Fruit fly (Drosophila melanogaster): ENCODE results near the gene CG4582.

Gene CG4582

dm6 chr3R:25594128-25594527 lies 11.1 kb upstream of the CG4582 start:
- TF ChIP-seq insv (optimal IDR thresholded peaks at IDR 0.05): no peak
- TF ChIP-seq Myc (optimal IDR thresholded peaks at IDR 0.05): no peak
- TF ChIP-seq psq (optimal IDR thresholded peaks at IDR 0.05): no peak
- no peak for TF ChIP-seq Sin3A (optimal IDR thresholded peaks at IDR 0.05)
- TF ChIP-seq h (optimal IDR thresholded peaks at IDR 0.05): no peak
- TF ChIP-seq ttk (optimal IDR thresholded peaks at IDR 0.05): no peak

DNA sequence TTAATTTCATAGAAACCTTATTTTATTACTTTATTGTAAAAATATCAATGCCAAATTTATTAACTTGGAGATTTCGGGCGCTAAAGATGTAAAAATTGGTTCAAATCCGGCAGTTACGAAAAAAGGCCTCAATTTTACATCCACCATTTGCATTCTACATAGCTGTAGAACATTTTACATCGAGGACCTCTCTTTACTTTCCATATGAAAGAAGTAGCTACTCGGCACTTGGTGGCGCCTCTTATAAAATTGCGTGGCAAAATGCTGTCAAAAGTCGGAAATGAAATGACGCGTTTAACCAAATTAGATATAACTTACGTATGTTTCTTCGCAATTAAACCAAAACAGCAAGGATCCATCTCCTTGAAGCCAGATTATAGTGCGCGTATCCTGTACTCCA lies 8.5 kb upstream of the CG4582 start:
- no peak for TF ChIP-seq ttk (optimal IDR thresholded peaks at IDR 0.05)
- TF ChIP-seq Sin3A (optimal IDR thresholded peaks at IDR 0.05): no peak
- no peak for TF ChIP-seq h (optimal IDR thresholded peaks at IDR 0.05)
- no peak for TF ChIP-seq psq (optimal IDR thresholded peaks at IDR 0.05)
- no peak for TF ChIP-seq Myc (optimal IDR thresholded peaks at IDR 0.05)
- no peak for TF ChIP-seq insv (optimal IDR thresholded peaks at IDR 0.05)

DNA sequence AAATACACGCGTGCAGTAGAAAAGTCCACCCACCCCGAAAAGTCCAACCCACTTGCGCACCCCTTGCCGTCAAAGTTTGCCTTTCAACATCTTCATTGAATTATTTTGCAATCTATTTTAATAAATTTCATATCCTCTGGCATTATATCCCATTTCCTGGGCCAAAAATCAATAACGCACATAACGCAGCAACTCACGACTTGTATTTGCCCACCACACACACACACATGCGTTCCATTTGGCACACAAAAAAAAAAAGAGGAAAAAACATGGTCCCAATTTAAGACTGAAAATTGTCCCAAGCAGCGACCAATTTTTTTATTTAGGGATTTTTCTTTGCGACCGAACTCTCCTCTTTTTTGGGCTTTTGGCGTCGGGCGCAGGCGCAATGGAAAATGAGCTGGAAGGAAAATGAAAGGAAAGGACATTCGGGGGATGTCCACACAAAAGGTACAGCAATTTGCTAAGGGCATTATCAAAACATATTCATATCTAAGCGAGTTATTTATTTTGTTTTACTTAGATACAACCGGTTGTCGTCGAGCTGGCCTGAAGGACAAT lies 8.0 kb upstream of the CG4582 start:
- no peak for TF ChIP-seq insv (optimal IDR thresholded peaks at IDR 0.05)
- TF ChIP-seq Myc (optimal IDR thresholded peaks at IDR 0.05): no peak
- TF ChIP-seq psq (optimal IDR thresholded peaks at IDR 0.05): no peak
- TF ChIP-seq ttk (optimal IDR thresholded peaks at IDR 0.05): no peak
- TF ChIP-seq Sin3A (optimal IDR thresholded peaks at IDR 0.05): no peak
- no peak for TF ChIP-seq h (optimal IDR thresholded peaks at IDR 0.05)

DNA sequence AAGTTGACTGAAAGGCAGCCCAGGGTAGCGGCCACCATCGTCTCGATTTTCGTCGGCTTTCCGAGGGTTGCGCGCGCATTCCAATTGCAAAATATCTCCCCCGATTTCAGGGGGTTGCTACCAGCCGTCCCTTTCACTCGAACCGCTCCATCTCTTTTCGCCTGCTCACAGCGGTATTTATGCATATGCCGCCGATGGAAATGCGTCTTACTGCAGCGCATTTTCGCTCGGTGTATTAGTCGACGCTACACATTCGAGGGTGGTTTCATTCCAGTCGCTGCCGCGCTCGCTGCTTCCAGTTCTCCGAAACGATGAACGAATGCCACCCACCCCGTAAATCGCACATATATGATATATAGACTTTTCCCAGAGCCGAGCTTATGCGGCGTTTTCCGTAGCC lies 6.2 kb upstream of the CG4582 start:
- TF ChIP-seq psq (optimal IDR thresholded peaks at IDR 0.05): no peak
- TF ChIP-seq insv (optimal IDR thresholded peaks at IDR 0.05): no peak
- TF ChIP-seq h (optimal IDR thresholded peaks at IDR 0.05): no peak
- no peak for TF ChIP-seq ttk (optimal IDR thresholded peaks at IDR 0.05)
- no peak for TF ChIP-seq Sin3A (optimal IDR thresholded peaks at IDR 0.05)
- TF ChIP-seq Myc (optimal IDR thresholded peaks at IDR 0.05): no peak

DNA sequence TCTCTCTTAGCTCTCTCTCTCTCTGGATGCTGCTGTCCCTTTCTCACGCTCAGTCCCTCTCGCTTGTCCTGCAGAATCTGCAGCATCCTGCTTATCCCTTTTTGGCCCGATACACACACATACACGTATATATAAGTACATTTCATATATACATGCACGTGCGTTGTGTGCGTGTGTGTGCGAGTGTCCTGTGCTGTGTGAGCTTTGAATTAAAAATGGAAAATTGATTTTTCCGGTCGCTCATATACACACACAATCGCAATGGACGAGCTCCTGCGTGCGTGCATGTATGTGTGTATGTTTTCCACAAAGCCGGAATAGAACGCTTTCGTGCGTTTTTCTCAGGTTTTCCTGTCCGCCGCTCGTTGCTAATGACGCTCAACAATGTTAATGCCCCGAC lies 5.5 kb upstream of the CG4582 start:
- no peak for TF ChIP-seq insv (optimal IDR thresholded peaks at IDR 0.05)
- TF ChIP-seq Myc (optimal IDR thresholded peaks at IDR 0.05): no peak
- no peak for TF ChIP-seq psq (optimal IDR thresholded peaks at IDR 0.05)
- no peak for TF ChIP-seq h (optimal IDR thresholded peaks at IDR 0.05)
- TF ChIP-seq ttk (optimal IDR thresholded peaks at IDR 0.05): no peak
- TF ChIP-seq Sin3A (optimal IDR thresholded peaks at IDR 0.05): no peak

DNA sequence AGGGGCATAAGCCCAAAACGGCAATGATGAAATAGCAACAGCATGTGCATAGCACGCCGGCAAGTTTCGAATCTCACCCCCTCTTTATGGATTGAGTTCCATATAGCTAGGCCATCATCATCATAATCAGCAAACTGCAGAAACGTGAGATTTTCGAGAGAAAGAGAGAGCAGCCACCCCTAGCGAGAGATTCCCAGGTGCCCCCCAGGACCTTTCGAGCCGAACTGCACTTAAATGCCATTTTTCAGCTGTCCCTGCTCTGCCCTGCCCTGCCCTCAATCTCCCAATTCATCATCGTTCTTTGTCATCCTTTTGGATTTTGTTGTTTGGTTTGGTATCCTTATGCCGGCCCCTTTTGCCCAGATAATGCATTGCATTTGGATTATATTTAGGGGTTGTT lies 4.7 kb upstream of the CG4582 start:
- TF ChIP-seq Myc (optimal IDR thresholded peaks at IDR 0.05): no peak
- TF ChIP-seq h (optimal IDR thresholded peaks at IDR 0.05): no peak
- TF ChIP-seq Sin3A (optimal IDR thresholded peaks at IDR 0.05): no peak
- no peak for TF ChIP-seq psq (optimal IDR thresholded peaks at IDR 0.05)
- TF ChIP-seq insv (optimal IDR thresholded peaks at IDR 0.05): no peak
- no peak for TF ChIP-seq ttk (optimal IDR thresholded peaks at IDR 0.05)

DNA sequence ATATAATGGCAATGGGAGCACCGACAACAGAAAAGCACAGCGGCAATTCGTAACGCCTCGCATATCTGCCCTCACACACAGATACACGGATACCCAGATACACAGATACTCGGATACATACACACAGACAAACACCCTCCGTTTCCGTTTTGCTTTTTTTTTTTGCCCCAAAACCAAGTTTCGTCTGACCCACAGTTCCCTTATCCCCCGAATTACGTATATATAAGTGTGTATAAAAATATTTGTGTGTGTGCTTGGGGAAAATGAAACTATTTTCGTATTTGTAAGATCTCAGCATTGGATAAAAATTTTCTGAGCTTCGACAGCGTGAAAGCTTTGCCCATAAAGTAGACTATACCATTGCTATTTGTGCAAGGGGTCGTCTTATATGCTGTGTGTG lies 23.6 kb downstream of the CG4582 start:
- TF ChIP-seq psq (optimal IDR thresholded peaks at IDR 0.05) (no peak), Myc (optimal IDR thresholded peaks at IDR 0.05) (no peak), ttk (optimal IDR thresholded peaks at IDR 0.05) (no peak), insv (optimal IDR thresholded peaks at IDR 0.05) (no peak), h (optimal IDR thresholded peaks at IDR 0.05) (no peak), Sin3A (optimal IDR thresholded peaks at IDR 0.05) (no peak)

- TF ChIP-seq Myc (optimal IDR thresholded peaks at IDR 0.05) (no peak), h (optimal IDR thresholded peaks at IDR 0.05) (no peak), insv (optimal IDR thresholded peaks at IDR 0.05) (no peak), psq (optimal IDR thresholded peaks at IDR 0.05) (no peak), Sin3A (optimal IDR thresholded peaks at IDR 0.05) (no peak), ttk (optimal IDR thresholded peaks at IDR 0.05) (no peak)
Measured at dm6 chr3R:25555365-25556106, 27.4 kb downstream of the CG4582 start.

dm6 chr3R:25552181-25552580 lies 30.8 kb downstream of the CG4582 start:
- TF ChIP-seq h (optimal IDR thresholded peaks at IDR 0.05) (no peak), Myc (optimal IDR thresholded peaks at IDR 0.05) (no peak), Sin3A (optimal IDR thresholded peaks at IDR 0.05) (no peak), psq (optimal IDR thresholded peaks at IDR 0.05) (no peak)

DNA sequence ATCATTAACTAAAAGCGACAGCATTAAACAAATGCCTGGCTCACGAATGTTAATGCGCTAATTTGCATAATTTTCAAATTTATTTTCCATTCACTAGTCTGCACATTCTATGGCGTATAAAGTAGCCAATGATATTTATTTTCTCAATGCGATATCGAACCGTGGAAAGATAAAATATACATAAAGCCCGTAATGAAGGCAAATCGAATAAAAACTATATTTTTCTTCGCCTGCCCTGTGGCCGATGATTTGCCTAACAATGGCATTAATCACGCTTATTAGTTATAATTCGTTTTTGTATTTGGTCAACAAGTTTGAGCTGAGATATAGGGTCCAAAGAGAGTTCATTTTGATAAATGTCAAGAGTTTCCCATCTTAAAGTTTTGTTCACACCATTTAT lies 32.6 kb downstream of the CG4582 start:
- TF ChIP-seq Sin3A (optimal IDR thresholded peaks at IDR 0.05) (no peak), Myc (optimal IDR thresholded peaks at IDR 0.05) (no peak), ttk (optimal IDR thresholded peaks at IDR 0.05) (no peak), psq (optimal IDR thresholded peaks at IDR 0.05) (no peak), h (optimal IDR thresholded peaks at IDR 0.05) (no peak), insv (optimal IDR thresholded peaks at IDR 0.05) (no peak)

- TF ChIP-seq ttk (optimal IDR thresholded peaks at IDR 0.05): no peak
- TF ChIP-seq Myc (optimal IDR thresholded peaks at IDR 0.05): no peak
- no peak for TF ChIP-seq h (optimal IDR thresholded peaks at IDR 0.05)
- TF ChIP-seq insv (optimal IDR thresholded peaks at IDR 0.05): no peak
- TF ChIP-seq psq (optimal IDR thresholded peaks at IDR 0.05): no peak
- no peak for TF ChIP-seq Sin3A (optimal IDR thresholded peaks at IDR 0.05)
Measured at dm6 chr3R:25549740-25550139, 33.2 kb downstream of the CG4582 start.

dm6 chr3R:25543565-25544317 lies 39.2 kb downstream of the CG4582 start:
- TF ChIP-seq ttk (optimal IDR thresholded peaks at IDR 0.05) (no peak), Myc (optimal IDR thresholded peaks at IDR 0.05) (no peak), psq (optimal IDR thresholded peaks at IDR 0.05) (no peak), Sin3A (optimal IDR thresholded peaks at IDR 0.05) (no peak), h (optimal IDR thresholded peaks at IDR 0.05) (no peak), insv (optimal IDR thresholded peaks at IDR 0.05) (no peak)
